Worm (Caenorhabditis elegans): ENCODE results near the gene srh-299.

The srh-299 gene

ce11 chrV:15865839-15866238 is 2.7 kb downstream of the srh-299 start, which contains the start of gene srh-293:
Gene srh-293 (plus strand): TSS chrV:15866139.
- no peak for TF ChIP-seq dao-5 (tag; optimal IDR thresholded peaks at IDR 0.05)
- TF ChIP-seq W03F9.2 (tag; optimal IDR thresholded peaks at IDR 0.05): no peak
- no peak for TF ChIP-seq him-1 (tag; optimal IDR thresholded peaks at IDR 0.05)

DNA sequence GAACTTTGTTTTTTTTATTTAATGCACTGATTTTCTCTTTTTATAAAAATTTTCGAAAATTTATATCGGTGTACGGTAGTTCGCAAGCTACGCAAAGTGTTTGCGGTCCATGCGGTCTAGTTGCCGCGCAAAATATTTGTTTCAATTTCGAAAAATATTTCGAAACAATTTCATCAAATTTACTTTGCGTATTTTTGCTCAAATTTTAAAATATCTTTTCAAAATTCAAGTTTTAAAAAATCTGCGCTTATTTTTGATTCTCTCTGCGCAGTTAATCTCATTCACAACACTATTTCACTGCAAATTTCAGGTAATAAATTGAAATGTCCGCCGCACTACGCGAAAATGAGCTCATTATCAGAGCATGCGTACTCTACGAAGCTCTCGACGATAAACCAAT is 4.2 kb downstream of the srh-299 start, which contains the start of gene fbxa-197:
TSS of gene fbxa-197 (plus strand) at position 301 of the 400 bp plus-strand sequence.
- TF ChIP-seq W03F9.2 (tag; optimal IDR thresholded peaks at IDR 0.05) (no peak), him-1 (tag; optimal IDR thresholded peaks at IDR 0.05) (no peak), dao-5 (tag; optimal IDR thresholded peaks at IDR 0.05) (no peak)

DNA sequence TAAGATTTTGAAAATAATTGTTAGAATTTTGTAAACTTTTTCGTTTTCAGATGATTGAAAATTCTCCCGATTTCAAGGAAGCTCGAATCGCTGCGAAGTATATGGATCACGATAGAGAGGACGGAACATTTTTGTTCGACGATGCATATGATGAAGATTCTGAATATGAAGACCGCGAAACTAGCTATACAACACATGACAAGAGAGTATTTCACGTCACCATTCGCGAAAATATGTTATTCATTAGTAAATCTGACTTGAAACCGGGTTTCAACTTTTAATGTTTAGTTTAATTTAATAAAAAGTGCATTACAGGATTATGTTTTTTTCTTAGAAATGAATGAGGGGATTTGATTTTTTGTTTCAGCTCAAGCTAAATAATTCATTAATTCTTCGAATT is 7.2 kb downstream of the srh-299 start, which contains the start of gene str-57:
TSS of gene str-57 (plus strand) at position 301 of the 400 bp plus-strand sequence.
- no peak for TF ChIP-seq W03F9.2 (tag; optimal IDR thresholded peaks at IDR 0.05)
- no peak for TF ChIP-seq dao-5 (tag; optimal IDR thresholded peaks at IDR 0.05)
- TF ChIP-seq him-1 (tag; optimal IDR thresholded peaks at IDR 0.05): no peak

DNA sequence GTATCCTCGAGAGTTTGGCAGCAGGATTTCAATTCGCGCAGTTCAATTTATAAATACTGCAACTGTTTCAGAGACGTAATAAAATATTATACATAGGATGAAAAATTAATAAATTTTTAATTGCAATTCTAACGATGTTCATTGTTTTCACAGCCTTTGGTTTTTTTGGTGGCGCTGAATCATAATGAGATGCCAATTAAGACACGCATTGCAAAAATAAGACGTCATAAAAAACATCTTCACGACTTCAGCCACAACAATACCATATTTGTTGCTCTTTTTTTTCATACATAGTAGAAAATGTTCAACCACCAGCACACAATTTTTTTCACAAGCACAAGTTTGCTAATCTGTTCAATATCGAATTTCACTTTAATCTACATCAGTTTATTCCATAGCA is 9.1 kb downstream of the srh-299 start, which contains the start of gene str-56:
TSS of gene str-56 (plus strand) at position 301 of the 400 bp plus-strand sequence.
- no peak for TF ChIP-seq W03F9.2 (tag; optimal IDR thresholded peaks at IDR 0.05)
- TF ChIP-seq him-1 (tag; optimal IDR thresholded peaks at IDR 0.05): no peak
- TF ChIP-seq dao-5 (tag; optimal IDR thresholded peaks at IDR 0.05): no peak

DNA sequence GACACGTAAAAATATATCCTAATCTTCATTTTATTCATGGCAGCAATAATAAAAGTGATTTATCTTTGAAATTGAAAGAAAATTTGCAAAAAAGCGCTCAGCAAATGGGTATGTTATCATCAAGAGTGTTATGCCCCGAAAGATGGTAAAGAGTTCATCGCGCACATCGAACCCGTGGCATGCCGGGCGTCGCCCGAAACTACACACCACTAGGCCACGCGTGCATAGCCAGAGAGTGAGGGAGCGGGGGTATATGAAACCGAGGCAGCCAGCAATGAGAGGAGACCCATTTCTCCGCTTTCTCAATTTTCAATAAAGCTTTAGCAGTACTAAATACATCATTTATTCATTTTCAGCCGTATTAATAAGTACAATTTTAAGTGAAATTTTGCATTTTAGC is 10.6 kb downstream of the srh-299 start:
- TF ChIP-seq W03F9.2 (tag; optimal IDR thresholded peaks at IDR 0.05): peak; percentile 70
- peak; percentile 57 for TF ChIP-seq him-1 (tag; optimal IDR thresholded peaks at IDR 0.05)
- TF ChIP-seq dao-5 (tag; optimal IDR thresholded peaks at IDR 0.05): peak; percentile 91

ce11 chrV:15876308-15876707 is 13.2 kb downstream of the srh-299 start, which contains the start of gene nhr-102:
Gene nhr-102 (minus strand): TSS chrV:15876408.
- TF ChIP-seq W03F9.2 (tag; optimal IDR thresholded peaks at IDR 0.05) (no peak), dao-5 (tag; optimal IDR thresholded peaks at IDR 0.05) (no peak), him-1 (tag; optimal IDR thresholded peaks at IDR 0.05) (no peak)

ce11 chrV:15879508-15879907 is 16.4 kb downstream of the srh-299 start, which contains the start of gene nhr-84:
Gene nhr-84 (minus strand): TSS chrV:15879608.
- TF ChIP-seq W03F9.2 (tag; optimal IDR thresholded peaks at IDR 0.05) (no peak), dao-5 (tag; optimal IDR thresholded peaks at IDR 0.05) (no peak), him-1 (tag; optimal IDR thresholded peaks at IDR 0.05) (no peak)

DNA sequence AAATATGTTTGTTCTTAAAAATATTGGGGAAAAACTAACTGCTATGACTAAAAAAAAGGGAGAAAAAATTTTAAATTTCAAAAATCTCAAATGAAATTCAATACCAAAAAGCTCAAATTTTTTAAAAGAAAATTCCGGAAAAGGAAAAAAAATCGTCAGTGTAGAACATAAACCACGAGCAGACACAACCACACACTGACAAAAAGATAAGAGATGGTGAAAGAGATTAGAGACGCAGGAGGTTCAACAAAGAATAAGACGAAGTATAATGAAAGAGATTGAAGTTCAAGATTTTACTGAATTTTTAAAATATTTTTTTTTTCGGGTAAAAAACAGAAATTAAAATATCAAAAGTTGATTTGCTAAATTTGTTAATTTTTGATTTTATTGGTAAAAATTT is 16.9 kb downstream of the srh-299 start:
- no peak for TF ChIP-seq him-1 (tag; optimal IDR thresholded peaks at IDR 0.05)
- no peak for TF ChIP-seq W03F9.2 (tag; optimal IDR thresholded peaks at IDR 0.05)
- TF ChIP-seq dao-5 (tag; optimal IDR thresholded peaks at IDR 0.05): no peak

ce11 chrV:15880705-15881104 is 17.6 kb downstream of the srh-299 start:
- TF ChIP-seq W03F9.2 (tag; optimal IDR thresholded peaks at IDR 0.05) (no peak), him-1 (tag; optimal IDR thresholded peaks at IDR 0.05) (no peak), dao-5 (tag; optimal IDR thresholded peaks at IDR 0.05) (no peak)

- TF ChIP-seq W03F9.2 (tag; optimal IDR thresholded peaks at IDR 0.05) (no peak), dao-5 (tag; optimal IDR thresholded peaks at IDR 0.05) (no peak), him-1 (tag; optimal IDR thresholded peaks at IDR 0.05) (no peak)
Observed at ce11 chrV:15884698-15885097, 21.6 kb downstream of the srh-299 start, which contains the start of gene oac-42. Gene oac-42 (minus strand): TSS chrV:15884798.

- TF ChIP-seq him-1 (tag; optimal IDR thresholded peaks at IDR 0.05) (no peak), W03F9.2 (tag; optimal IDR thresholded peaks at IDR 0.05) (no peak), dao-5 (tag; optimal IDR thresholded peaks at IDR 0.05) (no peak)
Observed at ce11 chrV:15885967-15886366, 22.8 kb downstream of the srh-299 start, which contains the start of gene T06C12.9. Gene T06C12.9 (minus strand): TSS chrV:15886067.

DNA sequence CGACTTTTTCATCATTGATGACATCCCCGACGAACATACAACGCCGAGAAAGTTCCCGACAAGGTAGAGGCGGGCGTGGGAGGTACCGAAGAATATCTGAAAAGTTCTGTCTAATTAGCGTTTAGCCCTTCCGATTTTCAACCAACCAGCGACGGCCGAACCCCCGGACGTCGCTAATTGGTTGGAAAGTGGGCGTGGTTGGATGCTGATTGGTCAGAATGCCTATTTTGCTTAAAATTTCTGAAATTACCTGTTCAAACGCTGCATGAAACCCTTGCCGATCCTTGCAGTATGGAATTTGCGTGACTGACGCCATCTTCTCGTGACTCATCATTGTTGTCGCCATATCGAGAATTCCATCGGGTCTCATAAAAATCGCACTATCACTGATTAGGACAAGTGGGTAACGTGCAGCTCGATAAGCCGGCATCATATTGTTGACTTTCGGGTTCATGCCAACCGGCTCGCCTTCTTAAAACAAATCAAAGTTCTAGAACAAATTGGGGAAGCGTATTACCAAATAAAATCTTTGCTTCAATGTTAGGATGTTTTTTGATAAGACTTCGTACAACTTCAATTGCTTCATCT is 24.7 kb downstream of the srh-299 start:
- no peak for TF ChIP-seq him-1 (tag; optimal IDR thresholded peaks at IDR 0.05)
- no peak for TF ChIP-seq W03F9.2 (tag; optimal IDR thresholded peaks at IDR 0.05)
- no peak for TF ChIP-seq dao-5 (tag; optimal IDR thresholded peaks at IDR 0.05)

DNA sequence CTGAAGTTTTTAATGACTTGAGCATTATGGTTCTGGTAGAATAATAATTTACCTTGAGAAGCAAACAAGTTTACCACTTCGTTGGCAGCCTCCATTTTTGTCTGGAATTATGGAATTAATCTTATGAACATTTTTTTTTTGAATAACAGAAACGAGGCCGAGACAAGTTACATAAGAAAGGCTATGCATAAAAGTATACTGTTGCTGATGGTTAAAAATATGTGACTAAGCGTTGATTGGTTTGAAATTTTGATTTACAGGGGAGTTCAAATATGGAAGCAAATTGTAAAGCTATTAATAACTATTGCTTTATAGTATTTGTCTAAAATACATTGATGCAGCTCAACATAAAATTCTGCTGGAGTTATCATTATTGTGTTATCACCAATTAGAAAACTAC is 25.6 kb downstream of the srh-299 start, which contains the start of gene cgt-1:
TSS of gene cgt-1 (minus strand) at position 101 of the 400 bp plus-strand sequence.
- TF ChIP-seq dao-5 (tag; optimal IDR thresholded peaks at IDR 0.05): no peak
- TF ChIP-seq him-1 (tag; optimal IDR thresholded peaks at IDR 0.05): no peak
- TF ChIP-seq W03F9.2 (tag; optimal IDR thresholded peaks at IDR 0.05): no peak

ce11 chrV:15890115-15890514 is 27.0 kb downstream of the srh-299 start:
- TF ChIP-seq W03F9.2 (tag; optimal IDR thresholded peaks at IDR 0.05) (no peak), dao-5 (tag; optimal IDR thresholded peaks at IDR 0.05) (no peak)
